Fruit fly (Drosophila melanogaster) whole organism, larva: ENCODE data around the gene Dora.

Experiments
- noc ChIP-seq: fragments of 200-800 bp; sonication (Bioruptor generic); optimal IDR thresholded peaks from 3 replicates; lab custom pipeline; 2019; ENCODE audit warnings: missing biosample characterization, mild to moderate bottlenecking, missing genetic modification characterization, moderate library complexity

Gene Dora

dm6 chrX:18863748-18864482 lies at the start of gene Dora, which contains the start of gene CG7326:
Gene Dora, plus strand, starts transcription at chrX:18863950.
Gene CG7326, minus strand, starts transcription at chrX:18863776.
- TF ChIP-seq noc (tag; lab: Kevin White, UChicago): peak; percentile 9

dm6 chrX:18814373-18814772 lies 49.4 kb upstream of the Dora start:
- TF ChIP-seq noc (tag; lab: Kevin White, UChicago): no peak

dm6 chrX:18814944-18815343 lies 48.8 kb upstream of the Dora start:
- TF ChIP-seq noc (tag; lab: Kevin White, UChicago): no peak

dm6 chrX:18830396-18830795 lies 33.4 kb upstream of the Dora start, which contains the start of gene CG7101:
Gene CG7101, plus strand, starts transcription at chrX:18830591.
- no peak for TF ChIP-seq noc (tag; lab: Kevin White, UChicago)

dm6 chrX:18832371-18832852 lies 31.3 kb upstream of the Dora start, which contains the start of gene Pvf1:
Gene Pvf1, plus strand, starts transcription at chrX:18832682.
- TF ChIP-seq noc (tag; lab: Kevin White, UChicago): no peak

dm6 chrX:18834399-18834798 lies 29.4 kb upstream of the Dora start:
- TF ChIP-seq noc (tag; lab: Kevin White, UChicago): no peak

- no peak for TF ChIP-seq noc (tag; lab: Kevin White, UChicago)
Measured at dm6 chrX:18835003-18835402, 28.7 kb upstream of the Dora start.

dm6 chrX:18835500-18835899 lies 28.2 kb upstream of the Dora start:
- TF ChIP-seq noc (tag; lab: Kevin White, UChicago): no peak

dm6 chrX:18836315-18836714 lies 27.4 kb upstream of the Dora start:
- no peak for TF ChIP-seq noc (tag; lab: Kevin White, UChicago)

dm6 chrX:18837046-18837445 lies 26.7 kb upstream of the Dora start:
- peak; percentile 37 for TF ChIP-seq noc (tag; lab: Kevin White, UChicago)

- TF ChIP-seq noc (tag; lab: Kevin White, UChicago): no peak
Measured at dm6 chrX:18838470-18838869, 25.3 kb upstream of the Dora start.

dm6 chrX:18838929-18839576 lies 24.7 kb upstream of the Dora start:
- TF ChIP-seq noc (tag; lab: Kevin White, UChicago): no peak

- no peak for TF ChIP-seq noc (tag; lab: Kevin White, UChicago)
Measured at dm6 chrX:18843229-18844033, 20.3 kb upstream of the Dora start, which contains the start of gene htk. Gene htk, plus strand, starts transcription at chrX:18843663.

- peak; percentile 90 for TF ChIP-seq noc (tag; lab: Kevin White, UChicago)
Measured at dm6 chrX:18848338-18849021, 15.3 kb upstream of the Dora start, which contains the start of gene shop. Gene shop, minus strand, starts transcription at chrX:18848566.

dm6 chrX:18849022-18849368 lies 14.8 kb upstream of the Dora start:
- TF ChIP-seq noc (tag; lab: Kevin White, UChicago): no peak
